Fruit fly (Drosophila melanogaster) whole organism, embryonic: Measurements from ENCODE around the gene mthl1.

Experiments
- Atf-2 ChIP-seq: fragments of 200-800 bp; sonication (Bioruptor generic); optimal IDR thresholded peaks from 2 replicates; lab custom pipeline; 2016; ENCODE audit warnings: missing biosample characterization, missing genetic modification characterization
- Atf6 ChIP-seq: fragments of 200-800 bp; sonication (Bioruptor generic); IDR thresholded peaks from 2 replicates; pipeline ENCODE4 v1.3.6; 2022; ENCODE audit warnings: missing biosample characterization, missing genetic modification characterization
- Bgb ChIP-seq: fragments of 200-800 bp; sonication (Bioruptor generic); IDR thresholded peaks from 2 replicates; pipeline ENCODE4 v1.3.6; 2022; ENCODE audit warnings: missing biosample characterization, missing genetic modification characterization; ENCODE audit not compliant: partially characterized antibody
- Blimp-1 ChIP-seq: fragments of 200-800 bp; sonication (Bioruptor generic); optimal IDR thresholded peaks from 3 replicates; lab custom pipeline; 2018; ENCODE audit warnings: missing biosample characterization, missing genetic modification characterization, mild to moderate bottlenecking, moderate library complexity, missing genetic modification reagents
- C15 ChIP-seq: fragments of 200-800 bp; sonication (Bioruptor generic); IDR thresholded peaks from 3 replicates; pipeline ENCODE4 v1.3.6; 2022; ENCODE audit warnings: missing biosample characterization, missing genetic modification characterization
- CG10321 ChIP-seq: fragments of 200-800 bp; sonication (Bioruptor generic); IDR thresholded peaks from 2 replicates; pipeline ENCODE4 v1.3.6; 2022; ENCODE audit warnings: missing biosample characterization, missing genetic modification characterization
- CG10959 ChIP-seq: fragments of 200-800 bp; sonication (Bioruptor generic); IDR thresholded peaks from 2 replicates; pipeline ENCODE4 v1.3.6; 2022; ENCODE audit warnings: missing biosample characterization, missing genetic modification characterization
- CG1233 ChIP-seq: fragments of 200-800 bp; sonication (Bioruptor generic); optimal IDR thresholded peaks from 4 replicates; lab custom pipeline; 2018; ENCODE audit warnings: missing biosample characterization, mild to moderate bottlenecking, missing genetic modification characterization
- CG13123 ChIP-seq: fragments of 200-800 bp; sonication (Bioruptor generic); optimal IDR thresholded peaks from 2 replicates; lab custom pipeline; 2016; ENCODE audit warnings: missing biosample characterization, missing genetic modification characterization
- CG15011 ChIP-seq: fragments of 200-800 bp; sonication (Bioruptor generic); optimal IDR thresholded peaks from 3 replicates; lab custom pipeline; 2018; ENCODE audit warnings: missing biosample characterization, mild to moderate bottlenecking, missing genetic modification characterization
- CG1647 ChIP-seq: fragments of 200-800 bp; sonication (Bioruptor generic); optimal IDR thresholded peaks from 3 replicates; lab custom pipeline; 2016; ENCODE audit warnings: missing biosample characterization, missing genetic modification characterization
- CG16815 ChIP-seq: fragments of 200-800 bp; sonication (Bioruptor generic); optimal IDR thresholded peaks from 3 replicates; lab custom pipeline; 2017; ENCODE audit warnings: missing biosample characterization, mild to moderate bottlenecking, missing genetic modification characterization
- CG17186 ChIP-seq: fragments of 200-800 bp; sonication (Bioruptor generic); optimal IDR thresholded peaks from 3 replicates; lab custom pipeline; 2017; ENCODE audit warnings: missing biosample characterization, missing genetic modification reagents, missing genetic modification characterization
- CG17829 ChIP-seq: fragments of 200-800 bp; optimal IDR thresholded peaks from 2 replicates; lab custom pipeline; 2019; ENCODE audit warnings: missing biosample characterization, mild to moderate bottlenecking, missing genetic modification characterization, moderate library complexity
- CG30403 ChIP-seq: fragments of 200-800 bp; sonication (Bioruptor generic); optimal IDR thresholded peaks from 3 replicates; lab custom pipeline; 2016; ENCODE audit warnings: missing biosample characterization, missing genetic modification characterization
- CG4404 ChIP-seq: fragments of 200-800 bp; sonication (Bioruptor generic); IDR thresholded peaks from 2 replicates; pipeline ENCODE4 v1.3.6; 2022; ENCODE audit warnings: missing biosample characterization, missing genetic modification characterization
- CG7987 ChIP-seq: fragments of 200-800 bp; sonication (Bioruptor generic); optimal IDR thresholded peaks from 2 replicates; lab custom pipeline; 2018; ENCODE audit warnings: missing biosample characterization, mild to moderate bottlenecking, missing genetic modification characterization, moderate library complexity
- CG8359 ChIP-seq: fragments of 200-800 bp; sonication (Bioruptor generic); optimal IDR thresholded peaks from 2 replicates; lab custom pipeline; 2017; ENCODE audit warnings: missing biosample characterization, mild to moderate bottlenecking, missing genetic modification characterization, borderline replicate concordance
- CG9215 ChIP-seq: fragments of 200-800 bp; sonication (Bioruptor generic); IDR thresholded peaks from 2 replicates; pipeline ENCODE4 v1.3.6; 2022; ENCODE audit warnings: missing biosample characterization, missing genetic modification characterization
- CkIIα-i1 ChIP-seq: fragments of 200-800 bp; sonication (Bioruptor generic); IDR thresholded peaks from 2 replicates; pipeline ENCODE4 v1.3.6; 2022; ENCODE audit warnings: missing biosample characterization, missing genetic modification characterization
- CrebB ChIP-seq: fragments of 200-800 bp; sonication (Bioruptor generic); optimal IDR thresholded peaks from 3 replicates; lab custom pipeline; 2018; ENCODE audit warnings: missing biosample characterization, mild to moderate bottlenecking, missing genetic modification characterization
- Dek ChIP-seq: fragments of 200-800 bp; sonication (Bioruptor generic); optimal IDR thresholded peaks from 3 replicates; lab custom pipeline; 2019; ENCODE audit warnings: missing biosample characterization, mild to moderate bottlenecking, missing genetic modification characterization, moderate library complexity
- Dip2 ChIP-seq: fragments of 200-800 bp; sonication (Bioruptor generic); IDR thresholded peaks from 2 replicates; pipeline ENCODE4 v1.3.6; 2022; ENCODE audit warnings: missing biosample characterization, missing genetic modification characterization
- E2f1 ChIP-seq: fragments of 200-800 bp; sonication (Bioruptor generic); IDR thresholded peaks from 2 replicates; pipeline ENCODE4 v1.3.6; 2022; ENCODE audit warnings: missing biosample characterization, missing genetic modification characterization
- Elba2 ChIP-seq: fragments of 200-800 bp; sonication (Bioruptor generic); optimal IDR thresholded peaks from 3 replicates; lab custom pipeline; 2016; ENCODE audit warnings: missing biosample characterization, missing genetic modification characterization
- NFAT ChIP-seq: fragments of 200-800 bp; sonication (Bioruptor generic); IDR thresholded peaks from 2 replicates; pipeline ENCODE4 v1.3.6; 2022; ENCODE audit warnings: missing biosample characterization, missing genetic modification characterization
- Neu2 ChIP-seq: fragments of 200-800 bp; sonication (Bioruptor generic); optimal IDR thresholded peaks from 3 replicates; lab custom pipeline; 2016; ENCODE audit warnings: missing biosample characterization, missing genetic modification characterization, borderline replicate concordance
- Oaz ChIP-seq: fragments of 200-800 bp; sonication (Bioruptor generic); IDR thresholded peaks from 2 replicates; pipeline ENCODE4 v1.3.6; 2022; ENCODE audit warnings: missing biosample characterization, missing genetic modification characterization
- Ptx1 ChIP-seq: fragments of 200-800 bp; sonication (Bioruptor generic); IDR thresholded peaks from 2 replicates; pipeline ENCODE4 v1.3.6; 2022; ENCODE audit warnings: missing biosample characterization, missing genetic modification characterization
- Ravus ChIP-seq: fragments of 200-800 bp; sonication (Bioruptor generic); IDR thresholded peaks from 2 replicates; pipeline ENCODE4 v1.3.6; 2022; ENCODE audit warnings: missing biosample characterization, missing genetic modification characterization
- Rx ChIP-seq: fragments of 200-800 bp; sonication (Bioruptor generic); IDR thresholded peaks from 2 replicates; pipeline ENCODE4 v1.3.6; 2022; ENCODE audit warnings: missing biosample characterization, missing genetic modification characterization
- aop ChIP-seq: fragments of 200-800 bp; sonication (Bioruptor generic); IDR thresholded peaks from 2 replicates; pipeline ENCODE4 v1.3.6; 2022; ENCODE audit warnings: missing biosample characterization, missing genetic modification characterization
- bbx ChIP-seq: fragments of 200-800 bp; sonication (Bioruptor generic); IDR thresholded peaks from 2 replicates; pipeline ENCODE4 v1.3.6; 2022; ENCODE audit warnings: missing biosample characterization, missing genetic modification characterization; ENCODE audit not compliant: partially characterized antibody
- caup ChIP-seq: fragments of 200-800 bp; sonication (Bioruptor generic); optimal IDR thresholded peaks from 3 replicates; lab custom pipeline; 2017; ENCODE audit warnings: missing biosample characterization, mild to moderate bottlenecking, missing genetic modification characterization, moderate library complexity; ENCODE audit not compliant: severe bottlenecking
- cwo ChIP-seq: fragments of 200-800 bp; sonication (Bioruptor generic); optimal IDR thresholded peaks from 3 replicates; lab custom pipeline; 2017; ENCODE audit warnings: missing biosample characterization, missing genetic modification characterization, mild to moderate bottlenecking, moderate library complexity, missing genetic modification reagents
- dm ChIP-seq: fragments of 200-800 bp; sonication (Bioruptor generic); optimal IDR thresholded peaks from 3 replicates; lab custom pipeline; 2016; ENCODE audit warnings: missing biosample characterization, missing genetic modification characterization
- dmrt11E ChIP-seq: fragments of 200-800 bp; sonication (Bioruptor generic); optimal IDR thresholded peaks from 3 replicates; lab custom pipeline; 2018; ENCODE audit warnings: missing biosample characterization, mild to moderate bottlenecking, missing genetic modification characterization, moderate library complexity
- esg ChIP-seq: fragments of 200-800 bp; sonication (Bioruptor generic); conservative IDR thresholded peaks from 2 replicates; pipeline ENCODE4 v1.3.6; 2022; ENCODE audit warnings: missing biosample characterization, missing genetic modification characterization
- ftz-f1 ChIP-seq: fragments of 200-800 bp; sonication (Bioruptor generic); optimal IDR thresholded peaks from 2 replicates; lab custom pipeline; 2016; ENCODE audit warnings: missing biosample characterization, missing genetic modification characterization
- h ChIP-seq: fragments of >200 bp; optimal IDR thresholded peaks from 2 replicates; lab custom pipeline; 2017
- ham ChIP-seq: fragments of 200-800 bp; sonication (Bioruptor generic); IDR thresholded peaks from 2 replicates; pipeline ENCODE4 v1.3.6; 2022; ENCODE audit warnings: missing biosample characterization, missing genetic modification characterization
- hkb ChIP-seq, 2 experiments: fragments of 200-800 bp in 1 of 2; fragments of >200 bp in 1 of 2; sonication (Bioruptor generic) in 1 of 2; IDR thresholded peaks in 1 of 2; optimal IDR thresholded peaks in 1 of 2; 2 replicates each; pipeline versions ENCODE4 v1.3.6 to Lab custom; 2017 to 2022; ENCODE audit warnings: missing biosample characterization in 1 of 2, missing genetic modification characterization in 1 of 2
- insv ChIP-seq, 2 experiments: fragments of 200-800 bp; sonication (Bioruptor generic); optimal IDR thresholded peaks; 3 replicates each; lab custom pipeline; 2016 to 2018; ENCODE audit warnings: missing biosample characterization in 2 of 2, missing genetic modification characterization in 2 of 2
- klu ChIP-seq: fragments of 200-800 bp; sonication (Bioruptor generic); IDR thresholded peaks from 2 replicates; pipeline ENCODE4 v1.3.6; 2022; ENCODE audit warnings: missing biosample characterization, missing genetic modification characterization
- knrl ChIP-seq: fragments of 200-800 bp; sonication (Bioruptor generic); IDR thresholded peaks from 3 replicates; pipeline ENCODE4 v1.3.6; 2022; ENCODE audit warnings: missing biosample characterization, missing genetic modification characterization; ENCODE audit not compliant: partially characterized antibody
- nau ChIP-seq: fragments of 200-800 bp; sonication (Bioruptor generic); optimal IDR thresholded peaks from 3 replicates; lab custom pipeline; 2017; ENCODE audit warnings: missing biosample characterization, mild to moderate bottlenecking, missing genetic modification characterization, missing genetic modification reagents
- sim ChIP-seq: fragments of 200-800 bp; sonication (Bioruptor generic); IDR thresholded peaks from 2 replicates; pipeline ENCODE4 v1.3.6; 2022; ENCODE audit warnings: missing biosample characterization, missing genetic modification characterization
- sqz ChIP-seq: fragments of 200-800 bp; sonication (Bioruptor generic); optimal IDR thresholded peaks from 3 replicates; lab custom pipeline; 2018; ENCODE audit warnings: missing biosample characterization, mild to moderate bottlenecking, missing genetic modification characterization
- sr ChIP-seq: fragments of 200-800 bp; sonication (Bioruptor generic); IDR thresholded peaks from 3 replicates; pipeline ENCODE4 v1.3.6; 2022; ENCODE audit warnings: missing biosample characterization, missing genetic modification characterization
- tll ChIP-seq, 2 experiments: fragments of 200-800 bp in 1 of 2; fragments of >200 bp in 1 of 2; sonication (Bioruptor generic) in 1 of 2; optimal IDR thresholded peaks; 2 replicates each; lab custom pipeline; 2017 to 2019; ENCODE audit warnings: missing biosample characterization in 2 of 2, missing genetic modification characterization in 2 of 2, mild to moderate bottlenecking in 1 of 2, moderate library complexity in 1 of 2
- twi ChIP-seq: fragments of 200-800 bp; optimal IDR thresholded peaks from 2 replicates; lab custom pipeline; 2019; ENCODE audit warnings: missing biosample characterization, mild to moderate bottlenecking, missing genetic modification characterization, moderate library complexity

Gene mthl1

dm6 chrX:16683765-16684164 is 43.0 kb downstream of the mthl1 start, which contains the start of gene Axs (continued):
- TF ChIP-seq nau (GFP tag; lab: Kevin White, UChicago), result no peak
- TF ChIP-seq CG16815 (GFP tag; lab: Kevin White, UChicago), result no peak
- TF ChIP-seq CG4404, result no peak
- no peak for TF ChIP-seq Ptx1 (GFP tag; lab: Robert Waterston, UW)
- no peak for TF ChIP-seq Neu2 (GFP tag; lab: Kevin White, UChicago)
- TF ChIP-seq CG1647, result no peak
- TF ChIP-seq dmrt11E (tag; lab: Kevin White, UChicago), result no peak
- TF ChIP-seq Dip2 (GFP tag; lab: Robert Waterston, UW), result no peak
- no peak for TF ChIP-seq esg (GFP tag; lab: Robert Waterston, UW)
- no peak for TF ChIP-seq sim (GFP tag; lab: Robert Waterston, UW)
- no peak for TF ChIP-seq CG10959
- no peak for TF ChIP-seq klu (GFP tag; lab: Robert Waterston, UW)
- no peak for TF ChIP-seq sr (GFP tag; lab: Robert Waterston, UW)
- TF ChIP-seq bbx (GFP tag; lab: Robert Waterston, UW), result peak; percentile 79
- no peak for TF ChIP-seq C15 (GFP tag; lab: Robert Waterston, UW)
- TF ChIP-seq Atf-2 (GFP tag; lab: Kevin White, UChicago), result peak; percentile 15
- no peak for TF ChIP-seq CrebB (tag; lab: Kevin White, UChicago)
- TF ChIP-seq CG8359 (GFP tag; lab: Kevin White, UChicago), result no peak
- TF ChIP-seq ham, result no peak
- TF ChIP-seq aop (GFP tag; lab: Robert Waterston, UW), result no peak
- TF ChIP-seq Ravus (GFP tag; lab: Robert Waterston, UW), result no peak
- no peak for TF ChIP-seq twi (tag; lab: Kevin White, UChicago)
- TF ChIP-seq Oaz (GFP tag; lab: Robert Waterston, UW), result no peak
- TF ChIP-seq CG17829, result no peak
- TF ChIP-seq ftz-f1 (GFP tag; lab: Kevin White, UChicago), result peak; percentile 53
- TF ChIP-seq Atf6 (GFP tag; lab: Robert Waterston, UW), result no peak
- TF ChIP-seq Elba2 (GFP tag; lab: Kevin White, UChicago), result no peak
- TF ChIP-seq CG13123 (GFP tag; lab: Kevin White, UChicago), result no peak
- TF ChIP-seq knrl (GFP tag; lab: Robert Waterston, UW), result peak; percentile 80
- no peak for TF ChIP-seq caup (GFP tag; lab: Kevin White, UChicago)
- no peak for TF ChIP-seq Blimp-1 (GFP tag; lab: Kevin White, UChicago)
- TF ChIP-seq CG17186 (GFP tag; lab: Kevin White, UChicago), result peak; percentile 40
- peak in 1 of 2 experiments; percentile 20 for TF ChIP-seq insv (GFP tag; optimal IDR thresholded peaks at IDR 0.05; lab: Kevin White, UChicago)
- TF ChIP-seq cwo (GFP tag; lab: Kevin White, UChicago), result no peak
- TF ChIP-seq CG1233 (GFP tag; lab: Kevin White, UChicago), result no peak
- no peak for TF ChIP-seq CG9215 (GFP tag; lab: Robert Waterston, UW)
- no peak for TF ChIP-seq hkb (optimal IDR thresholded peaks at IDR 0.05; lab: Kevin White, UChicago)
- TF ChIP-seq hkb (GFP tag; IDR thresholded peaks at IDR 0.05; lab: Robert Waterston, UW), result no peak
- TF ChIP-seq Bgb (GFP tag; lab: Robert Waterston, UW), result peak; percentile 85
- no peak for TF ChIP-seq CG10321 (GFP tag; lab: Robert Waterston, UW)
- no peak for TF ChIP-seq CG15011 (GFP tag; lab: Kevin White, UChicago)
- peak in 1 of 2 experiments; percentile 37 for TF ChIP-seq tll (GFP tag; optimal IDR thresholded peaks at IDR 0.05; lab: Kevin White, UChicago)
- peak; percentile 40 for TF ChIP-seq dm
- TF ChIP-seq Dek (tag; lab: Kevin White, UChicago), result peak; percentile 28
- no peak; the same call in 1 of the 2 replicates for TF ChIP-seq E2f1 (GFP tag; lab: Robert Waterston, UW)
- peak; percentile 25 for TF ChIP-seq CG30403 (GFP tag; lab: Kevin White, UChicago)
- TF ChIP-seq NFAT (GFP tag; lab: Robert Waterston, UW), result peak; percentile 40; the same call in 1 of the 2 replicates
- no peak for TF ChIP-seq sqz (GFP tag; lab: Kevin White, UChicago)
- no peak for TF ChIP-seq h (lab: Kevin White, UChicago)
- no peak for TF ChIP-seq CG7987
- TF ChIP-seq CkIIα-i1, result no peak
- TF ChIP-seq Rx, result no peak
